Worm (Caenorhabditis elegans): Measurements from ENCODE around the gene ugt-19.

The ugt-19 gene

DNA sequence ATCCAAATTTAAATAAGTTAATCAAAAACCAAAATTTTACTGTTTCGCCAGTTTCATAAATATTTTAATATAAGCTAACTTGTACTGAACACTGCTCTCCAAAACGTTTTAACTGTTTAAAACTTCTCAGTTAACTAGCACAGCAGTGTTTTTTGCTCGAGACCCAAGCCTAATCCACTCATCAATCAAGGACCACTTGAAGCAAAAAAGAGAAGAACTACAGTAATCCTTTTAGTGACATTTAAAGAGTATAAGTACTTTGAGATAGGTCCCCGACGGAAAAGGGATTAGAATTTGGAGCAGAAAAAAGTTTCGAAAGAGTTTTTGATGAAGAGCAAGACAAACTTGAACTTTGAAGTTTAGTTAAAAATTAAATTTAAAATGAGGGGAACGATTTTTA is 15.1 kb downstream of the ugt-19 start:
- TF ChIP-seq elt-2 (tag; optimal IDR thresholded peaks at IDR 0.05) (no peak), mdl-1 (tag; optimal IDR thresholded peaks at IDR 0.05) (no peak), skn-1 (tag; optimal IDR thresholded peaks at IDR 0.05) (no peak), egl-5 (tag; optimal IDR thresholded peaks at IDR 0.05) (no peak), nhr-23 (tag; optimal IDR thresholded peaks at IDR 0.05) (no peak), nhr-12 (tag; optimal IDR thresholded peaks at IDR 0.05) (no peak)

DNA sequence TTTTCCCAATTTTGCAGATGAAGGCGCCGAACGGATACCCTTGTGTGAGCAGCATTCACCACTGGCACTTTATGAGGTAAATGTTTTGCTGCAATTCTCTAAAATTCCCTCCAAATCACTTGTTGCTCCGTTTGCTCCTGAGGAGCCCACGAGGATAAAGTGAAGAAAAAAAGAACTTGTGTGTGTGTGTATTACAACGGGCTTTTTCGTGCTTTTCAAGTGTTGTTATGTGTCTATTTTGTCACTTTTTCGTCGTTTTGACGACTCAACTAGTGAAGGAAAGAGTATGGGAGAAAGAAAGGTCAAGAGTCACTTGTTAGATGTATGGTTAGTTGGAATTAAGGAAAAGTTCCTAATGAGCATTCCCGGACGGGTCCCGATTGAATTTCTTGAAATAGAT is 17.7 kb downstream of the ugt-19 start:
- no peak for TF ChIP-seq ceh-82 (tag; optimal IDR thresholded peaks at IDR 0.05)

DNA sequence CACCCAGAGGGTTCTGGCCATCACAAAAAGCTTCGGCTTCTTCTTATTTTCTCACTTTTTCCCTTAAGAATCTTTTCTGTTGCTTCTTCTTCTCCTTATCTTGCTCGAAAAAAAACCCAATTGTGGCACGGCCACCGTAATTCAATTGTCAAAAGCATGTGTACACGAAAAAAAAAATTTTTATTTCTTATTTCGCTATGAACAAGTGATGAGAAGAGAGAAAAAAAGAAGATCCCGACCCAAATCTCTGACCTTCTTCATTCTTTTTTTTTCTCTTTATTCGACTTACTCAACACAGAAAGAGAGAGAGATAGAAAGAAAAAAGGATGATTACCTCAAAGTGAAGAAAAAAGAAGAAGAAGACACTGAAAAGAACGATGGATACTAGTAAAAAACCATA is 18.8 kb downstream of the ugt-19 start:
- TF ChIP-seq fkh-10 (GFP tag; optimal IDR thresholded peaks at IDR 0.05) (peak; percentile 80), elt-1 (tag; optimal IDR thresholded peaks at IDR 0.05) (no peak)

DNA sequence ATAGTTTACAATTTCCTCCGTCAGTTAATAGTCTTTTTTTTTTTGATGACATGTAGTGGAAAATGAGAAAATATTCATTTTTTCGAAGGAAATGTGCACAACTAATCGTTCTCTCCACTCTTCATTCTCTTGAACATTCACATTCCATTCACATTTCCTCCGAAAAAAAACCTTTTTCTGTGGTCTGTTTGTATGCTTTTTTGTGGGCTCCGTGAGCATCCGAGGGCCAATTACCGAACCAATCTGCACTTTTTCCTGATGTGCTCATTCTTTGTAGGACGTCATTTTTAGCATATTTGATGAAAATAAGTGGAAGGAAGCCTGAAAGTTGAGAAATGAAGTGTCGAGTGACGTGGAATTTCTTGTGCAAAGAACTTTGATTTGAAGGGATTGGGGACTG is 20.1 kb downstream of the ugt-19 start:
- no peak for TF ChIP-seq ceh-28 (tag; optimal IDR thresholded peaks at IDR 0.05)
- TF ChIP-seq ztf-4 (tag; optimal IDR thresholded peaks at IDR 0.05) = no peak
- no peak for TF ChIP-seq nhr-23 (tag; optimal IDR thresholded peaks at IDR 0.05)
- TF ChIP-seq lin-15B (tag; optimal IDR thresholded peaks at IDR 0.05) = no peak
- TF ChIP-seq eor-1 (tag; optimal IDR thresholded peaks at IDR 0.05) = no peak
- no peak for TF ChIP-seq skn-1 (tag; optimal IDR thresholded peaks at IDR 0.05)

DNA sequence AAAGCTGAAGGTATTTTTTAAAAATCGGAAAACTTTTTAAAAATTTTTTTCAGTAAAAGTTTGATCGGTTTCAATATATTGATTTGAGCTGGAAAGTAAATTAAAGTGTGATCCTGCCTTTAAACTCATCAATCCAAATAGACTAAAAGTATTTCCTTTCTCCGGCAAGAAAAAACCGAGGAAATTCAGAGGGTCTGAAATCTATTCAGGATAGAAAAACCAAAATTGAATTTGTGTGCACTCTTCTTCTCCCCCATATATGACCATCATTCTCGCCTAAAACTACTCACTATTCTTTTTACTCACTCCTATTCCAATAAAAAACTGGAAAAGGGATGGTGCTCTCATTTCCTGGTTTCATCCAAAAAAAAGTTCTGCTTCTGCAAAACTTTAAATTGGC is 24.9 kb downstream of the ugt-19 start:
- TF ChIP-seq fkh-10 (GFP tag; optimal IDR thresholded peaks at IDR 0.05) (peak; percentile 75), nhr-237 (tag; optimal IDR thresholded peaks at IDR 0.05) (no peak)

DNA sequence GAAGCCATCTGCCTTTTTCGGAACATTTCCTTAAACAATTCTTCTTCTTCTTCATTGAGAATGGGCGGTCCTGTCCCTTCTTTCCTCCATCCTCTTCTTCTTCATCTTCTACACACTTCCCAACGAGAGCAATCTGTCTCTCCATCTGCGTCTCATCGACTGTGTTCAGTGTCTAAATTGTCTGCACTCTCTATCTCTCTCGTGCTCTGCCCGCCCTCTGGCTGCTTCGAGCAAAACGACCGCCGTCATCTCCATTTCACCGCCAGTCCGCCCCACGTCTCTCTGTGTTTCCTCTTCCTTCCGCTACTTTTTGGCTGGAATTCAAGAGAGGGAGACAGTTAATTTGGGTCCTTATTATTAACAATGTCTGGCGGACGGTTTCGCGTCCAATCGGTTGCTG is 26.3 kb downstream of the ugt-19 start:
- TF ChIP-seq tbx-2 (tag; optimal IDR thresholded peaks at IDR 0.05) = no peak
- TF ChIP-seq elt-2 (tag; optimal IDR thresholded peaks at IDR 0.05) = peak; percentile 30
- TF ChIP-seq pha-4 (tag; optimal IDR thresholded peaks at IDR 0.05) = peak; percentile 19
- no peak for TF ChIP-seq daf-12 (tag; optimal IDR thresholded peaks at IDR 0.05)
- TF ChIP-seq fos-1 (tag; optimal IDR thresholded peaks at IDR 0.05) = no peak
- no peak for TF ChIP-seq zag-1 (tag; optimal IDR thresholded peaks at IDR 0.05)
- TF ChIP-seq ZK546.5 (tag; optimal IDR thresholded peaks at IDR 0.05) = no peak
- peak; percentile 74 for TF ChIP-seq hmg-11 (tag; optimal IDR thresholded peaks at IDR 0.05)
- peak; percentile 57 for TF ChIP-seq lin-39 (tag; optimal IDR thresholded peaks at IDR 0.05)
- TF ChIP-seq nfya-1 (tag; optimal IDR thresholded peaks at IDR 0.05; ENCODE audit: insufficient read depth) = peak; percentile 71

DNA sequence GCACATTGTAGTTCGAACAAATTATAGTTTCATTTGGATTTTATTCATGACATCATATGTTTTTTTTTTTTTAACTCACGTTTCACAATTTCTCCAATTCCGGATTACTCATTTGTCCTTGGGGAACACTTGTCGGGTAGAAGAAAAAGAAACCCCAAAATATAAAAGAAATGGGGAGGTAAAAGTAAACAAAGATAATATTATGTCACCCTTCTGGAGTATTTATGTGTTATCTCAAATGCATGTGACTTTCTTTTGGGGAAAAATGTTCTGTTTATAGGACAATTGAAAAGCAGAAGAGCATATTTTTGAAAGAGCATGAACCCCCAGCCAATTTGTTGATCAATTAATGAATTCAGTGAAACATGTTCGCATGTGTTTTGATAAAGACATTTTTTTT is 27.9 kb downstream of the ugt-19 start:
- TF ChIP-seq pha-4 (tag; optimal IDR thresholded peaks at IDR 0.05) = peak; percentile 94
- peak; percentile 55 for TF ChIP-seq elt-2 (tag; optimal IDR thresholded peaks at IDR 0.05)
- TF ChIP-seq elt-1 (tag; optimal IDR thresholded peaks at IDR 0.05) = no peak
- no peak for TF ChIP-seq nhr-11 (tag; optimal IDR thresholded peaks at IDR 0.05)
- TF ChIP-seq unc-62 (GFP tag; optimal IDR thresholded peaks at IDR 0.05) = no peak
- peak; percentile 59 for TF ChIP-seq pqm-1 (tag; optimal IDR thresholded peaks at IDR 0.05)
- TF ChIP-seq jun-1 (tag; optimal IDR thresholded peaks at IDR 0.05) = peak; percentile 16

DNA sequence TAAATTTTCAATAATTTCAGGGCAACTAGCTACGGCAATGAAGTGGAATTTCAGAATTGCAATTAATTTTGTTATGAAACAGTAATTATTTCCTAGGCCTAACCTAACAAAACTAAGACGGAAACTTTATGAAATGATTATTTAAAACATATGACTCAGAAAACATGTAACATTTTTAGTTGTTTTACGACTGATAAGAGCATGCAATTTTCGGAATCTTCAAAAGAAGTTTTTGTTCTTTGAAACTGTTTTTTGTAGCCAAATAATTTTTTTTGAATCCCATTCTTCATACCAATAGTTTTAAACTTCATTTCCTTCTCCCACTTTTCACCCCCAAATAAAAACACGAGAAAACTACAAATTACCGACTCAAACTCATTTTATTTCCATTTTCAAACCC is 30.7 kb downstream of the ugt-19 start:
- peak; percentile 72 for TF ChIP-seq pqm-1 (tag; optimal IDR thresholded peaks at IDR 0.05)
- TF ChIP-seq nhr-76 (tag; optimal IDR thresholded peaks at IDR 0.05) = no peak

DNA sequence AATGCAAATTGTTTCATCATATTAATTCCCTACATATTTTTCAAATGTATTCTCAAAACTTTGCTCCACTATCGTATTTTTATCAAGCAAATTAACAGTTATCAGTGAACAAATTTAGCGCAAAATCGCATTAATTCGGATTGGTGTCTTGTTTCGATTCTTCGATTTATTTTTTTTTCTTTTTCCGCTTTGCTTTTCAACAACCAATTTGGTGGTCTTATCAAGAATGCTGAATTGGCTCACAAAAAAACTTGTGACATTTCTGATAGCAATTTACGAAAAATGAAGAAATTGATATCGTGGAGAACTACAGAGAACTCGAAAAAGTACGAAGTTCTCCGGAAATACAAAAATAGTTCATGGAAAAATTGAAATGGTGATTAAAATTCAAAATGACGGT is 31.3 kb downstream of the ugt-19 start:
- TF ChIP-seq nhr-77 (tag; optimal IDR thresholded peaks at IDR 0.05) (no peak), R02D3.7 (tag; optimal IDR thresholded peaks at IDR 0.05) (no peak), jun-1 (tag; optimal IDR thresholded peaks at IDR 0.05) (peak; percentile 14), pha-4 (tag; optimal IDR thresholded peaks at IDR 0.05) (peak; percentile 58), pqm-1 (tag; optimal IDR thresholded peaks at IDR 0.05) (peak; percentile 73), elt-2 (tag; optimal IDR thresholded peaks at IDR 0.05) (peak; percentile 95)
